Fruit fly (Drosophila melanogaster) whole organism, embryonic: ENCODE data around the gene CG3032.

Source experiments
- Atf3 ChIP-seq: fragments of 200-800 bp; sonication (Bioruptor generic); optimal IDR thresholded peaks from 3 replicates; lab custom pipeline; 2016; ENCODE audit warnings: missing biosample characterization, missing genetic modification characterization
- B-H2 ChIP-seq: fragments of 200-800 bp; sonication (Bioruptor generic); optimal IDR thresholded peaks from 2 replicates; lab custom pipeline; 2018; ENCODE audit warnings: missing biosample characterization, mild to moderate bottlenecking, missing genetic modification characterization
- BtbVII ChIP-seq: fragments of 200-800 bp; sonication (Bioruptor generic); optimal IDR thresholded peaks from 3 replicates; lab custom pipeline; 2017; ENCODE audit warnings: missing biosample characterization, mild to moderate bottlenecking, missing genetic modification characterization
- C15 ChIP-seq: fragments of 200-800 bp; sonication (Bioruptor generic); IDR thresholded peaks from 3 replicates; pipeline ENCODE4 v1.3.6; 2022; ENCODE audit warnings: missing biosample characterization, missing genetic modification characterization
- CG10366 ChIP-seq: fragments of 200-800 bp; sonication (Bioruptor generic); IDR thresholded peaks from 2 replicates; pipeline ENCODE4 v1.3.6; 2022; ENCODE audit warnings: missing biosample characterization, missing genetic modification characterization
- CG1233 ChIP-seq: fragments of 200-800 bp; sonication (Bioruptor generic); optimal IDR thresholded peaks from 4 replicates; lab custom pipeline; 2018; ENCODE audit warnings: missing biosample characterization, mild to moderate bottlenecking, missing genetic modification characterization
- CG15479 ChIP-seq: fragments of 200-800 bp; sonication (Bioruptor generic); optimal IDR thresholded peaks from 3 replicates; lab custom pipeline; 2019; ENCODE audit warnings: missing biosample characterization, mild to moderate bottlenecking, missing genetic modification characterization, moderate library complexity
- CG16779 ChIP-seq: fragments of 200-800 bp; sonication (Bioruptor generic); IDR thresholded peaks from 2 replicates; pipeline ENCODE4 v1.3.6; 2022; ENCODE audit warnings: missing biosample characterization, missing genetic modification characterization
- CG30403 ChIP-seq: fragments of 200-800 bp; sonication (Bioruptor generic); optimal IDR thresholded peaks from 3 replicates; lab custom pipeline; 2016; ENCODE audit warnings: missing biosample characterization, missing genetic modification characterization
- CG3163 ChIP-seq: fragments of 200-800 bp; sonication (Bioruptor generic); optimal IDR thresholded peaks from 3 replicates; lab custom pipeline; 2016; ENCODE audit warnings: missing biosample characterization, missing genetic modification characterization
- CG34224 ChIP-seq: fragments of 200-800 bp; sonication (Bioruptor generic); IDR thresholded peaks from 3 replicates; pipeline ENCODE4 v1.3.6; 2022; ENCODE audit warnings: missing biosample characterization, missing genetic modification characterization; ENCODE audit not compliant: partially characterized antibody
- CG34376 ChIP-seq: fragments of 200-800 bp; sonication (Bioruptor generic); optimal IDR thresholded peaks from 2 replicates; lab custom pipeline; 2018; ENCODE audit warnings: missing biosample characterization, mild to moderate bottlenecking, missing genetic modification characterization
- CG4282 ChIP-seq: fragments of 200-800 bp; sonication (Bioruptor generic); optimal IDR thresholded peaks from 2 replicates; lab custom pipeline; 2016; ENCODE audit warnings: missing biosample characterization, missing genetic modification characterization
- CG5180 ChIP-seq: fragments of 200-800 bp; sonication (Bioruptor generic); optimal IDR thresholded peaks from 3 replicates; lab custom pipeline; 2017; ENCODE audit warnings: missing biosample characterization, missing genetic modification characterization, mild to moderate bottlenecking, moderate library complexity, missing genetic modification reagents
- CG5953 ChIP-seq: fragments of 200-800 bp; sonication (Bioruptor generic); IDR thresholded peaks from 2 replicates; pipeline ENCODE4 v1.3.6; 2022; ENCODE audit warnings: missing biosample characterization, missing genetic modification characterization
- CG6765 ChIP-seq: fragments of 200-800 bp; sonication (Bioruptor generic); optimal IDR thresholded peaks from 3 replicates; lab custom pipeline; 2017; ENCODE audit warnings: missing biosample characterization, mild to moderate bottlenecking, missing genetic modification characterization
- CG7556 ChIP-seq: fragments of 200-800 bp; sonication (Bioruptor generic); optimal IDR thresholded peaks from 2 replicates; lab custom pipeline; 2017; ENCODE audit warnings: missing biosample characterization, mild to moderate bottlenecking, missing genetic modification characterization
- CG7963 ChIP-seq: fragments of 200-800 bp; sonication (Bioruptor generic); IDR thresholded peaks from 3 replicates; pipeline ENCODE4 v1.3.6; 2022; ENCODE audit warnings: missing biosample characterization, missing genetic modification characterization; ENCODE audit not compliant: partially characterized antibody
- CG8924 ChIP-seq: fragments of 200-800 bp; optimal IDR thresholded peaks from 3 replicates; lab custom pipeline; 2019; ENCODE audit warnings: missing biosample characterization, mild to moderate bottlenecking, missing genetic modification characterization, moderate library complexity
- D ChIP-seq, 2 experiments: fragments of 200-800 bp in 1 of 2; fragments of >200 bp in 1 of 2; sonication (Bioruptor generic) in 1 of 2; optimal IDR thresholded peaks; 2 replicates in 1 of 2; 3 replicates in 1 of 2; lab custom pipeline; 2017; ENCODE audit warnings: mild to moderate bottlenecking in 1 of 2, missing biosample characterization in 1 of 2, missing genetic modification characterization in 1 of 2, missing genetic modification reagents in 1 of 2
- Ets97D ChIP-seq: fragments of 200-800 bp; sonication (Bioruptor generic); optimal IDR thresholded peaks from 3 replicates; lab custom pipeline; 2016; ENCODE audit warnings: missing biosample characterization, missing genetic modification characterization
- Hr78 ChIP-seq, 2 experiments: fragments of 200-800 bp in 1 of 2; fragments of >200 bp in 1 of 2; sonication (Bioruptor generic) in 1 of 2; optimal IDR thresholded peaks; 2 replicates each; lab custom pipeline; 2017 to 2019; ENCODE audit warnings: missing biosample characterization in 2 of 2, missing genetic modification characterization in 2 of 2, mild to moderate bottlenecking in 1 of 2, moderate library complexity in 1 of 2
- Mad ChIP-seq: fragments of 200-800 bp; sonication (Bioruptor generic); optimal IDR thresholded peaks from 2 replicates; lab custom pipeline; 2016; ENCODE audit warnings: missing biosample characterization, missing genetic modification characterization
- NC2α ChIP-seq: fragments of 200-800 bp; sonication (Bioruptor generic); optimal IDR thresholded peaks from 2 replicates; lab custom pipeline; 2016; ENCODE audit warnings: missing biosample characterization, missing genetic modification characterization
- Oaz ChIP-seq: fragments of 200-800 bp; sonication (Bioruptor generic); IDR thresholded peaks from 2 replicates; pipeline ENCODE4 v1.3.6; 2022; ENCODE audit warnings: missing biosample characterization, missing genetic modification characterization
- Stat92E ChIP-seq, 3 experiments: fragments of >200 bp in 2 of 3; fragments of 200-800 bp in 1 of 3; sonication (Bioruptor generic) in 1 of 3; optimal IDR thresholded peaks; 2 replicates each; lab custom pipeline; 2017 to 2019; ENCODE audit warnings: missing biosample characterization in 3 of 3, missing genetic modification characterization in 3 of 3, mild to moderate bottlenecking in 1 of 3, moderate library complexity in 1 of 3
- br ChIP-seq: fragments of >200 bp; optimal IDR thresholded peaks from 2 replicates; lab custom pipeline; 2017
- cas ChIP-seq: fragments of 200-800 bp; sonication (Bioruptor generic); IDR thresholded peaks from 2 replicates; pipeline ENCODE4 v1.3.6; 2022; ENCODE audit warnings: missing biosample characterization, missing genetic modification characterization
- croc ChIP-seq: fragments of 200-800 bp; sonication (Bioruptor generic); conservative IDR thresholded peaks from 3 replicates; pipeline ENCODE4 v1.3.6; 2022; ENCODE audit warnings: missing biosample characterization, missing genetic modification characterization
- disco-r ChIP-seq: fragments of 200-800 bp; sonication (Bioruptor generic); optimal IDR thresholded peaks from 2 replicates; lab custom pipeline; 2016; ENCODE audit warnings: missing biosample characterization, missing genetic modification characterization
- gsb-n ChIP-seq: fragments of 200-800 bp; sonication (Bioruptor generic); optimal IDR thresholded peaks from 3 replicates; lab custom pipeline; 2018; ENCODE audit warnings: missing biosample characterization, mild to moderate bottlenecking, missing genetic modification characterization
- gt ChIP-seq: fragments of 200-800 bp; sonication (Bioruptor generic); IDR thresholded peaks from 2 replicates; pipeline ENCODE4 v1.3.6; 2022; ENCODE audit warnings: missing biosample characterization, missing genetic modification characterization
- kah ChIP-seq: fragments of 200-800 bp; sonication (Bioruptor generic); optimal IDR thresholded peaks from 2 replicates; lab custom pipeline; 2018; ENCODE audit warnings: missing biosample characterization, mild to moderate bottlenecking, missing genetic modification characterization
- kni ChIP-seq: fragments of 200-800 bp; sonication (Bioruptor generic); optimal IDR thresholded peaks from 3 replicates; lab custom pipeline; 2017; ENCODE audit warnings: mild to moderate bottlenecking, missing biosample characterization, missing genetic modification reagents, missing genetic modification characterization
- knrl ChIP-seq: fragments of 200-800 bp; sonication (Bioruptor generic); IDR thresholded peaks from 3 replicates; pipeline ENCODE4 v1.3.6; 2022; ENCODE audit warnings: missing biosample characterization, missing genetic modification characterization; ENCODE audit not compliant: partially characterized antibody
- lov ChIP-seq, 2 experiments: fragments of 200-800 bp in 1 of 2; fragments of >200 bp in 1 of 2; sonication (Bioruptor generic) in 1 of 2; IDR thresholded peaks in 1 of 2; optimal IDR thresholded peaks in 1 of 2; 2 replicates in 1 of 2; 3 replicates in 1 of 2; pipeline versions ENCODE4 v1.3.6 to Lab custom; 2017 to 2022; ENCODE audit warnings: missing biosample characterization in 1 of 2, missing genetic modification characterization in 1 of 2
- oc ChIP-seq: fragments of 200-800 bp; sonication (Bioruptor generic); optimal IDR thresholded peaks from 2 replicates; lab custom pipeline; 2018; ENCODE audit warnings: missing biosample characterization, mild to moderate bottlenecking, missing genetic modification characterization, moderate library complexity
- org-1 ChIP-seq: fragments of 200-800 bp; sonication (Bioruptor generic); optimal IDR thresholded peaks from 2 replicates; lab custom pipeline; 2017; ENCODE audit warnings: missing biosample characterization, missing genetic modification characterization
- phol ChIP-seq: fragments of 200-800 bp; sonication (Bioruptor generic); optimal IDR thresholded peaks from 3 replicates; lab custom pipeline; 2018; ENCODE audit warnings: missing biosample characterization, mild to moderate bottlenecking, missing genetic modification characterization, moderate library complexity
- pros ChIP-seq: fragments of 200-800 bp; sonication (Bioruptor generic); optimal IDR thresholded peaks from 3 replicates; lab custom pipeline; 2019; ENCODE audit warnings: missing biosample characterization, mild to moderate bottlenecking, missing genetic modification characterization, moderate library complexity
- psq ChIP-seq: fragments of 200-800 bp; sonication (Bioruptor generic); optimal IDR thresholded peaks from 2 replicates; lab custom pipeline; 2017; ENCODE audit warnings: missing biosample characterization, missing genetic modification characterization
- ro ChIP-seq: fragments of 200-800 bp; sonication (Bioruptor generic); IDR thresholded peaks from 2 replicates; pipeline ENCODE4 v1.3.6; 2022; ENCODE audit warnings: missing biosample characterization, missing genetic modification characterization
- sd ChIP-seq: fragments of 200-800 bp; sonication (Bioruptor generic); optimal IDR thresholded peaks from 3 replicates; lab custom pipeline; 2018; ENCODE audit warnings: missing biosample characterization, mild to moderate bottlenecking, missing genetic modification characterization, moderate library complexity
- sens ChIP-seq: fragments of 200-800 bp; sonication (Bioruptor generic); peaks from one replicate; lab custom pipeline; 2016; ENCODE audit warnings: missing biosample characterization, missing genetic modification characterization
- seq ChIP-seq: fragments of 200-800 bp; sonication (Bioruptor generic); IDR thresholded peaks from 2 replicates; pipeline ENCODE4 v1.3.6; 2022; ENCODE audit warnings: missing biosample characterization, missing genetic modification characterization
- tio ChIP-seq: fragments of 200-800 bp; sonication (Bioruptor generic); optimal IDR thresholded peaks from 2 replicates; lab custom pipeline; 2017; ENCODE audit warnings: missing biosample characterization, missing genetic modification characterization, inconsistent platforms
- trh ChIP-seq: fragments of 200-800 bp; sonication (Bioruptor generic); optimal IDR thresholded peaks from 2 replicates; lab custom pipeline; 2016; ENCODE audit warnings: missing biosample characterization, missing genetic modification characterization
- usp ChIP-seq: fragments of >200 bp; optimal IDR thresholded peaks from 2 replicates; lab custom pipeline; 2017; ENCODE audit warnings: missing biosample characterization, missing genetic modification characterization

Gene CG3032

DNA sequence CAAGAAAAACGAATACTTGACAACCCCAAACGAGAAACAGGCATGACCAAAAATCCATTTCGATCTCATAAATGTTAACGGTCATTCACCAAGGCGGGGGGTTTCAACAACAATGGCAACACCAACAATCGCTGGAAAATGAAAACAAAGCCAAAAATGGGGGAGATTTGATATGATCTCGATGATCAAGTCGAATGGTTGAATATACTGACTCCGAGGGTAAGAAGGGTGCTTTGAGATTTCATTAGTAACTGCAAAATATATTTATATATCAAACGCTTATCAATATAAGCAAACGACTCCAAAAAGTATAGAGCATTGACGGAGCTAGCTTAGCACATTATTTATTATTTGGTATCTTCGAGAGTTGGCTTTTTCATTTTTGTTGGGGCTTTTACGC is 23.6 kb downstream of the CG3032 start (continued):
- TF ChIP-seq B-H2 (no peak), Mad (no peak), CG16779 (no peak), knrl (GFP tag; lab: Robert Waterston, UW) (no peak), oc (tag; lab: Kevin White, UChicago) (peak; percentile 54), ro (GFP tag; lab: Robert Waterston, UW) (no peak), CG7963 (GFP tag; lab: Robert Waterston, UW) (no peak), cas (GFP tag; lab: Robert Waterston, UW) (no peak), croc (GFP tag; lab: Robert Waterston, UW) (no peak), CG4282 (GFP tag; lab: Kevin White, UChicago) (no peak), CG1233 (GFP tag; lab: Kevin White, UChicago) (no peak), kni (GFP tag; lab: Kevin White, UChicago) (peak; percentile 28)

DNA sequence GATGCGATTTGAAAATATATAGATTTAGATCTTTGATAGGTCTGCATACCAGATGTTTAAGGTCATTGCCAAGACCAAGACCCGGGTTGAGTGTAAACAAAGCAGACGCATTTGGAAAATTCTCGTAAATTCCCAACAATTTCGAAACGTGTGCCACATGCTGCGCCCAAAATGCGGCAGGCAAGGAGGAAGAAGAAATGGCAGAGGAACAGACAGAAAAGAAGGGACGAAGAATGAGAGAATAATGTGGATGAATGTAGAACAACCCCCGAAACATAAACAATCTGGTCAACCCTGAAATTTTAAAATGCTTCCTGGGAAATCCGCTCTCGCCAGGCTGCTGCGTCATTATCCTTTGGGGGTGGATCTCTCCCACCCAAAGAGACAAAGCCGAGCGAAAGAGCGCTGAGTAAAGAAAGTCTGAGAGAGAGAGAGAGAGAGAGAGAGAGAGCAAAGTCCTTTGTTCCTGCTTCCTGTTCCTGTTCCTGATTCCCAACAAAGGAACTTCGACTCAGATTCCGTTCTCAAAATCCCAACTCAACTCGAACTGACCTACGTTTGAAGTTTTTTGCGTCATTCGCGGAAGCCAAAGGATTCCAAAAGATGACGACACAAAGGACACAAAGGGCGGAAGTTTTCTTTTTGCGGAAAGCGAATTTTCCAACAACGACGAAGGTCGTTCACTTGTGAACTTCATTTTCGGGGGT is 24.9 kb downstream of the CG3032 start:
- TF ChIP-seq gt (GFP tag; lab: Robert Waterston, UW), result no peak
- peak; percentile 64 for TF ChIP-seq D (optimal IDR thresholded peaks at IDR 0.05; lab: Kevin White, UChicago)
- TF ChIP-seq D (GFP tag; optimal IDR thresholded peaks at IDR 0.05; lab: Kevin White, UChicago), result peak; percentile 29
- no peak for TF ChIP-seq Oaz (GFP tag; lab: Robert Waterston, UW)
- peak; percentile 98 for TF ChIP-seq pros (GFP tag; lab: Kevin White, UChicago)
- TF ChIP-seq CG8924, result peak; percentile 0
- no peak for TF ChIP-seq C15 (GFP tag; lab: Robert Waterston, UW)
- peak; percentile 53 for TF ChIP-seq sd (tag; lab: Kevin White, UChicago)
- TF ChIP-seq sens (GFP tag; lab: Kevin White, UChicago), result peak; percentile 46
- TF ChIP-seq Hr78 (GFP tag; optimal IDR thresholded peaks at IDR 0.05; lab: Kevin White, UChicago), result no peak
- no peak for TF ChIP-seq Atf3 (GFP tag; lab: Kevin White, UChicago)
- TF ChIP-seq Ets97D, result no peak
- peak; percentile 26 for TF ChIP-seq psq
- no peak for TF ChIP-seq gsb-n (tag; lab: Kevin White, UChicago)
- no peak for TF ChIP-seq CG10366 (GFP tag; lab: Robert Waterston, UW)
- TF ChIP-seq tio, result no peak
- TF ChIP-seq CG34376 (GFP tag; lab: Kevin White, UChicago), result no peak
- peak; percentile 60 for TF ChIP-seq kni (GFP tag; lab: Kevin White, UChicago)
- TF ChIP-seq org-1 (GFP tag; lab: Kevin White, UChicago), result no peak
- TF ChIP-seq disco-r, result no peak
- TF ChIP-seq CG30403 (GFP tag; lab: Kevin White, UChicago), result no peak
- TF ChIP-seq CG5180, result no peak
- peak; percentile 32 for TF ChIP-seq CG15479 (GFP tag; lab: Kevin White, UChicago)
- no peak for TF ChIP-seq trh (GFP tag; lab: Kevin White, UChicago)
- no peak for TF ChIP-seq CG5953 (GFP tag; lab: Robert Waterston, UW)
- TF ChIP-seq Stat92E (GFP tag; optimal IDR thresholded peaks at IDR 0.05; lab: Kevin White, UChicago), result peak in 1 of 3 experiments; percentile 18
- TF ChIP-seq CG34224 (GFP tag; lab: Robert Waterston, UW), result 0 out of 3 replicates have a peak, but pooled peaks have one; percentile 27
- 0 out of 2 replicates have a peak, but pooled peaks have one; percentile 43 for TF ChIP-seq seq (GFP tag; lab: Robert Waterston, UW)
- TF ChIP-seq CG3163, result peak; percentile 10
- TF ChIP-seq NC2α (GFP tag; lab: Kevin White, UChicago), result no peak
- no peak for TF ChIP-seq CG6765 (GFP tag; lab: Kevin White, UChicago)
- TF ChIP-seq BtbVII (GFP tag; lab: Kevin White, UChicago), result no peak
- TF ChIP-seq br (lab: Kevin White, UChicago), result no peak
- TF ChIP-seq phol (tag; lab: Kevin White, UChicago), result no peak
- no peak for TF ChIP-seq kah (GFP tag; lab: Kevin White, UChicago)
- no peak for TF ChIP-seq usp
- TF ChIP-seq CG7556 (GFP tag; lab: Kevin White, UChicago), result no peak
- no peak for TF ChIP-seq lov (optimal IDR thresholded peaks at IDR 0.05; lab: Kevin White, UChicago)
- TF ChIP-seq lov (GFP tag; IDR thresholded peaks at IDR 0.05; lab: Robert Waterston, UW), result no peak
